Fruit fly (Drosophila melanogaster) whole organism, embryonic: ENCODE measurements around the gene Pbgs.

Source experiments
- ATbp ChIP-seq: fragments of 200-800 bp; sonication (Bioruptor generic); optimal IDR thresholded peaks from 2 replicates; lab custom pipeline; 2017; ENCODE audit warnings: missing biosample characterization, mild to moderate bottlenecking, missing genetic modification characterization, missing genetic modification reagents
- Atf3 ChIP-seq: fragments of 200-800 bp; sonication (Bioruptor generic); optimal IDR thresholded peaks from 3 replicates; lab custom pipeline; 2016; ENCODE audit warnings: missing biosample characterization, missing genetic modification characterization
- CG10366 ChIP-seq: fragments of 200-800 bp; sonication (Bioruptor generic); IDR thresholded peaks from 2 replicates; pipeline ENCODE4 v1.3.6; 2022; ENCODE audit warnings: missing biosample characterization, missing genetic modification characterization
- CG11398 ChIP-seq: fragments of 200-800 bp; sonication (Bioruptor generic); optimal IDR thresholded peaks from 2 replicates; lab custom pipeline; 2016; ENCODE audit warnings: missing biosample characterization, missing genetic modification characterization
- CG12219 ChIP-seq: fragments of 200-800 bp; sonication (Bioruptor generic); optimal IDR thresholded peaks from 3 replicates; lab custom pipeline; 2018; ENCODE audit warnings: missing biosample characterization, mild to moderate bottlenecking, missing genetic modification characterization
- CG16815 ChIP-seq: fragments of 200-800 bp; sonication (Bioruptor generic); optimal IDR thresholded peaks from 3 replicates; lab custom pipeline; 2017; ENCODE audit warnings: missing biosample characterization, mild to moderate bottlenecking, missing genetic modification characterization
- CG17186 ChIP-seq: fragments of 200-800 bp; sonication (Bioruptor generic); optimal IDR thresholded peaks from 3 replicates; lab custom pipeline; 2017; ENCODE audit warnings: missing biosample characterization, missing genetic modification reagents, missing genetic modification characterization
- CG2712 ChIP-seq: fragments of 200-800 bp; optimal IDR thresholded peaks from 3 replicates; lab custom pipeline; 2019; ENCODE audit warnings: missing biosample characterization, mild to moderate bottlenecking, missing genetic modification characterization, moderate library complexity
- CG30020 ChIP-seq: fragments of 200-800 bp; optimal IDR thresholded peaks from 2 replicates; lab custom pipeline; 2019; ENCODE audit warnings: missing biosample characterization, mild to moderate bottlenecking, missing genetic modification characterization, moderate library complexity
- CG3838 ChIP-seq: fragments of 200-800 bp; sonication (Bioruptor generic); optimal IDR thresholded peaks from 3 replicates; lab custom pipeline; 2016; ENCODE audit warnings: missing biosample characterization, missing genetic modification characterization
- CG4360 ChIP-seq: fragments of 200-800 bp; sonication (Bioruptor generic); IDR thresholded peaks from 2 replicates; pipeline ENCODE4 v1.3.6; 2022; ENCODE audit warnings: missing biosample characterization, missing genetic modification characterization
- CG6791 ChIP-seq: fragments of 200-800 bp; sonication (Bioruptor generic); IDR thresholded peaks from 3 replicates; pipeline ENCODE4 v1.3.6; 2022; ENCODE audit warnings: missing biosample characterization, missing genetic modification characterization; ENCODE audit not compliant: partially characterized antibody
- CG7372 ChIP-seq: fragments of 200-800 bp; sonication (Bioruptor generic); IDR thresholded peaks from 2 replicates; pipeline ENCODE4 v1.3.6; 2022; ENCODE audit warnings: missing biosample characterization, missing genetic modification characterization
- CG9437 ChIP-seq: fragments of 200-800 bp; sonication (Bioruptor generic); optimal IDR thresholded peaks from 2 replicates; lab custom pipeline; 2018; ENCODE audit warnings: missing biosample characterization, mild to moderate bottlenecking, missing genetic modification characterization
- CG9609 ChIP-seq: fragments of 200-800 bp; sonication (Bioruptor generic); optimal IDR thresholded peaks from 3 replicates; lab custom pipeline; 2016; ENCODE audit warnings: missing biosample characterization, missing genetic modification characterization
- CG9727 ChIP-seq: fragments of 200-800 bp; sonication (Bioruptor generic); optimal IDR thresholded peaks from 3 replicates; lab custom pipeline; 2017; ENCODE audit warnings: missing biosample characterization, mild to moderate bottlenecking, missing genetic modification characterization
- D ChIP-seq, 2 experiments: fragments of 200-800 bp in 1 of 2; fragments of >200 bp in 1 of 2; sonication (Bioruptor generic) in 1 of 2; optimal IDR thresholded peaks; 2 replicates in 1 of 2; 3 replicates in 1 of 2; lab custom pipeline; 2017; ENCODE audit warnings: mild to moderate bottlenecking in 1 of 2, missing biosample characterization in 1 of 2, missing genetic modification characterization in 1 of 2, missing genetic modification reagents in 1 of 2
- Dad ChIP-seq: fragments of 200-800 bp; sonication (Bioruptor generic); optimal IDR thresholded peaks from 3 replicates; lab custom pipeline; 2016; ENCODE audit warnings: missing biosample characterization, missing genetic modification characterization
- Doc2 ChIP-seq: fragments of 200-800 bp; sonication (Bioruptor generic); IDR thresholded peaks from 2 replicates; pipeline ENCODE4 v1.3.6; 2022; ENCODE audit warnings: missing biosample characterization, missing genetic modification characterization
- HmgD ChIP-seq: fragments of 200-800 bp; sonication (Bioruptor generic); optimal IDR thresholded peaks from 3 replicates; lab custom pipeline; 2016; ENCODE audit warnings: missing biosample characterization, missing genetic modification characterization
- Hmr ChIP-seq: fragments of 200-800 bp; sonication (Bioruptor generic); optimal IDR thresholded peaks from 3 replicates; lab custom pipeline; 2017; ENCODE audit warnings: mild to moderate bottlenecking, missing biosample characterization, missing genetic modification reagents, missing genetic modification characterization
- NC2β ChIP-seq: fragments of 200-800 bp; sonication (Bioruptor generic); optimal IDR thresholded peaks from 2 replicates; lab custom pipeline; 2016; ENCODE audit warnings: missing biosample characterization, missing genetic modification characterization
- Oaz ChIP-seq: fragments of 200-800 bp; sonication (Bioruptor generic); IDR thresholded peaks from 2 replicates; pipeline ENCODE4 v1.3.6; 2022; ENCODE audit warnings: missing biosample characterization, missing genetic modification characterization
- PHDP ChIP-seq: fragments of 200-800 bp; sonication (Bioruptor generic); optimal IDR thresholded peaks from 3 replicates; lab custom pipeline; 2018; ENCODE audit warnings: missing biosample characterization, mild to moderate bottlenecking, missing genetic modification characterization, moderate library complexity
- Pdp1 ChIP-seq, 2 experiments: fragments of 200-800 bp; sonication (Bioruptor generic); optimal IDR thresholded peaks; 3 replicates each; lab custom pipeline; 2016; ENCODE audit warnings: missing biosample characterization in 2 of 2, missing genetic modification characterization in 2 of 2, mild to moderate bottlenecking in 1 of 2, moderate library complexity in 1 of 2
- Rx ChIP-seq: fragments of 200-800 bp; sonication (Bioruptor generic); IDR thresholded peaks from 2 replicates; pipeline ENCODE4 v1.3.6; 2022; ENCODE audit warnings: missing biosample characterization, missing genetic modification characterization
- Sox100B ChIP-seq: fragments of 200-800 bp; sonication (Bioruptor generic); optimal IDR thresholded peaks from 3 replicates; lab custom pipeline; 2018; ENCODE audit warnings: missing biosample characterization, mild to moderate bottlenecking, missing genetic modification characterization
- Sox102F ChIP-seq: fragments of 200-800 bp; sonication (Bioruptor generic); optimal IDR thresholded peaks from 2 replicates; lab custom pipeline; 2018; ENCODE audit warnings: missing biosample characterization, mild to moderate bottlenecking, missing genetic modification characterization, moderate library complexity
- Sry-δ ChIP-seq: fragments of 200-800 bp; sonication (Bioruptor generic); optimal IDR thresholded peaks from 2 replicates; lab custom pipeline; 2016; ENCODE audit warnings: missing biosample characterization, missing genetic modification characterization
- Ssrp ChIP-seq: fragments of 200-800 bp; sonication (Bioruptor generic); optimal IDR thresholded peaks from 2 replicates; lab custom pipeline; 2018; ENCODE audit warnings: missing biosample characterization, mild to moderate bottlenecking, missing genetic modification characterization, moderate library complexity
- TFAM ChIP-seq: fragments of 200-800 bp; sonication (Bioruptor generic); optimal IDR thresholded peaks from 2 replicates; lab custom pipeline; 2017; ENCODE audit warnings: missing biosample characterization, missing genetic modification characterization, inconsistent platforms
- ac ChIP-seq: fragments of 200-800 bp; sonication (Bioruptor generic); optimal IDR thresholded peaks from 3 replicates; lab custom pipeline; 2017; ENCODE audit warnings: missing biosample characterization, mild to moderate bottlenecking, missing genetic modification characterization
- ap ChIP-seq: fragments of 200-800 bp; sonication (Bioruptor generic); IDR thresholded peaks from 2 replicates; pipeline ENCODE4 v1.3.6; 2022; ENCODE audit warnings: missing biosample characterization, missing genetic modification characterization
- cg ChIP-seq: fragments of 200-800 bp; sonication (Bioruptor generic); optimal IDR thresholded peaks from 3 replicates; lab custom pipeline; 2019; ENCODE audit warnings: missing biosample characterization, mild to moderate bottlenecking, missing genetic modification characterization, moderate library complexity
- ci ChIP-seq: fragments of 200-800 bp; sonication (Bioruptor generic); IDR thresholded peaks from 3 replicates; pipeline ENCODE4 v1.3.6; 2022; ENCODE audit warnings: missing biosample characterization, missing genetic modification characterization
- crp ChIP-seq, 2 experiments: fragments of 200-800 bp; sonication (Bioruptor generic); optimal IDR thresholded peaks; 2 replicates in 1 of 2; 3 replicates in 1 of 2; lab custom pipeline; 2017; ENCODE audit warnings: missing biosample characterization in 2 of 2, missing genetic modification characterization in 2 of 2, mild to moderate bottlenecking in 1 of 2, moderate library complexity in 1 of 2
- danr ChIP-seq: fragments of 200-800 bp; sonication (Bioruptor generic); IDR thresholded peaks from 2 replicates; pipeline ENCODE4 v1.3.6; 2022; ENCODE audit warnings: missing biosample characterization, missing genetic modification characterization
- gem ChIP-seq: fragments of 200-800 bp; sonication (Bioruptor generic); optimal IDR thresholded peaks from 2 replicates; lab custom pipeline; 2019; ENCODE audit warnings: missing biosample characterization, mild to moderate bottlenecking, missing genetic modification characterization, moderate library complexity
- gsb ChIP-seq: fragments of 200-800 bp; sonication (Bioruptor generic); IDR thresholded peaks from 2 replicates; pipeline ENCODE4 v1.3.6; 2022; ENCODE audit warnings: missing biosample characterization, missing genetic modification characterization
- lov ChIP-seq, 2 experiments: fragments of 200-800 bp in 1 of 2; fragments of >200 bp in 1 of 2; sonication (Bioruptor generic) in 1 of 2; IDR thresholded peaks in 1 of 2; optimal IDR thresholded peaks in 1 of 2; 2 replicates in 1 of 2; 3 replicates in 1 of 2; pipeline versions ENCODE4 v1.3.6 to Lab custom; 2017 to 2022; ENCODE audit warnings: missing biosample characterization in 1 of 2, missing genetic modification characterization in 1 of 2
- onecut ChIP-seq: fragments of 200-800 bp; sonication (Bioruptor generic); IDR thresholded peaks from 2 replicates; pipeline ENCODE4 v1.3.6; 2022; ENCODE audit warnings: missing biosample characterization, missing genetic modification characterization
- pfk ChIP-seq: fragments of 200-800 bp; sonication (Bioruptor generic); optimal IDR thresholded peaks from 2 replicates; lab custom pipeline; 2018; ENCODE audit warnings: missing biosample characterization, mild to moderate bottlenecking, missing genetic modification characterization, moderate library complexity
- phol ChIP-seq: fragments of 200-800 bp; sonication (Bioruptor generic); optimal IDR thresholded peaks from 3 replicates; lab custom pipeline; 2018; ENCODE audit warnings: missing biosample characterization, mild to moderate bottlenecking, missing genetic modification characterization, moderate library complexity
- sr ChIP-seq: fragments of 200-800 bp; sonication (Bioruptor generic); IDR thresholded peaks from 3 replicates; pipeline ENCODE4 v1.3.6; 2022; ENCODE audit warnings: missing biosample characterization, missing genetic modification characterization
- tx ChIP-seq: fragments of 200-800 bp; sonication (Bioruptor generic); optimal IDR thresholded peaks from 2 replicates; lab custom pipeline; 2016; ENCODE audit warnings: missing biosample characterization, missing genetic modification characterization
- usp ChIP-seq: fragments of >200 bp; optimal IDR thresholded peaks from 2 replicates; lab custom pipeline; 2017; ENCODE audit warnings: missing biosample characterization, missing genetic modification characterization
- vvl ChIP-seq: fragments of 200-800 bp; sonication (Bioruptor generic); IDR thresholded peaks from 2 replicates; pipeline ENCODE4 v1.3.6; 2022; ENCODE audit warnings: missing biosample characterization, missing genetic modification characterization
- wor ChIP-seq: fragments of 200-800 bp; sonication (Bioruptor generic); IDR thresholded peaks from 2 replicates; pipeline ENCODE4 v1.3.6; 2022; ENCODE audit warnings: missing biosample characterization, missing genetic modification characterization

The Pbgs gene

DNA sequence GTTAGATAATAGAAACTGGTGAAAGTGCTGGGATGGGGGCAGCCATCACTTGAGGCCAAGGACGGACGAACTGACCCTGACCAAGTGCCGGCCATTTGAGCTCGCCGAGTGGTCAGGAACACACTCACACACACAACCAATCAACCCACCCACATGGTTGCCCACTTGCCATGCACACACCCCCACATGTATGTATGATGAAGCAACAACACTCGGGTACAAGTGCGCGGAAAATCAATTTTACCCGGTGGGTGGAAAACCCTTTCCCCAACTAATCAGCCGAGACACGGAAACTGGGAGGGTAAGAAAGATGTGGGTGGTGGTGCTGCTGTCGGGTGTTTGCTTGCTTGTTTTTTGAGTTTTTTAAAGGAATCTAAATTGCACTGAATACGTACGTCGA lies 5.3 kb upstream of the Pbgs start:
- TF ChIP-seq CG10366 (GFP tag; lab: Robert Waterston, UW) (no peak), Pdp1 (GFP tag; optimal IDR thresholded peaks at IDR 0.05; lab: Kevin White, UChicago) (peak in 1 of 2 experiments; percentile 42), sr (GFP tag; lab: Robert Waterston, UW) (peak; percentile 73; the same call in 2 of the 3 replicates), phol (tag; lab: Kevin White, UChicago) (no peak), cg (GFP tag; lab: Kevin White, UChicago) (peak; percentile 36), onecut (GFP tag; lab: Robert Waterston, UW) (peak; percentile 83)

DNA sequence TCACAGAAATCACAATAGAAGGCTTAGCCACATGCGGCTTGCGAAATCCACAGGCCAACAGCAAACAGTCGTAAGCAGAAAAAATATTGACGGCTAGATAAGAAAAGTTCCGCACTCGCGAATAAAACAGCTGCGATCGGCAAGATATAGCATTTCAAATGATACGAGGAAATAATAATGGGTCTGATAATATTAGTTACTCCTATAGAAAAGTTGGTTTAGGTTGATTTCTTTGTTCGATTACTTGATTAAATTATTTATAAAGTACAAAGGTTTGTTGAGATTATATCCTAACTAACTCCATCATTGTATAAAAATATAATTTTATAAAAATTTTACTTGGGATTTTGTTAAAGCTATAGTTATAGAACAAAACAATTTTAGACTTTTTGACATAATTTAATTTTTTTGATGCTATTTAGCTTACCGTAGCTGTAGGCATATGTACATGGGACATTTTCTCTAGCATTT lies 4.5 kb upstream of the Pbgs start:
- TF ChIP-seq CG11398 (GFP tag; lab: Kevin White, UChicago): no peak
- TF ChIP-seq Sox102F (GFP tag; lab: Kevin White, UChicago): peak; percentile 42
- no peak for TF ChIP-seq ci (GFP tag; lab: Robert Waterston, UW)
- TF ChIP-seq vvl (GFP tag; lab: Robert Waterston, UW): 0 out of 2 replicates have a peak, but pooled peaks have one; percentile 8
- no peak for TF ChIP-seq NC2β (GFP tag; lab: Kevin White, UChicago)
- TF ChIP-seq wor (GFP tag; lab: Robert Waterston, UW): no peak
- no peak for TF ChIP-seq CG7372 (GFP tag; lab: Robert Waterston, UW)
- TF ChIP-seq CG9727 (GFP tag; lab: Kevin White, UChicago): peak; percentile 6
- TF ChIP-seq lov (optimal IDR thresholded peaks at IDR 0.05; lab: Kevin White, UChicago): no peak
- TF ChIP-seq lov (GFP tag; IDR thresholded peaks at IDR 0.05; lab: Robert Waterston, UW): no peak
- peak; percentile 23 for TF ChIP-seq CG9437 (GFP tag; lab: Kevin White, UChicago)
- no peak for TF ChIP-seq CG4360 (GFP tag; lab: Robert Waterston, UW)
- no peak for TF ChIP-seq TFAM (GFP tag; lab: Kevin White, UChicago)
- no peak for TF ChIP-seq CG17186 (GFP tag; lab: Kevin White, UChicago)
- TF ChIP-seq Ssrp (tag; lab: Kevin White, UChicago): peak; percentile 30
- TF ChIP-seq CG3838 (GFP tag; lab: Kevin White, UChicago): no peak
- TF ChIP-seq Hmr (GFP tag; lab: Kevin White, UChicago): no peak
- no peak for TF ChIP-seq pfk (GFP tag; lab: Kevin White, UChicago)
- TF ChIP-seq cg (GFP tag; lab: Kevin White, UChicago): no peak
- TF ChIP-seq ap: no peak
- peak; percentile 70 for TF ChIP-seq gem (tag; lab: Kevin White, UChicago)
- no peak for TF ChIP-seq Sry-δ
- no peak for TF ChIP-seq Oaz (GFP tag; lab: Robert Waterston, UW)
- TF ChIP-seq gsb (GFP tag; lab: Robert Waterston, UW): no peak
- TF ChIP-seq HmgD: no peak
- no peak for TF ChIP-seq CG16815 (GFP tag; lab: Kevin White, UChicago)
- TF ChIP-seq CG2712 (tag; lab: Kevin White, UChicago): peak; percentile 58
- TF ChIP-seq Sox100B (GFP tag; lab: Kevin White, UChicago): peak; percentile 46
- TF ChIP-seq CG12219 (GFP tag; lab: Kevin White, UChicago): no peak
- TF ChIP-seq Doc2 (GFP tag; lab: Robert Waterston, UW): no peak
- TF ChIP-seq Pdp1 (GFP tag; optimal IDR thresholded peaks at IDR 0.05; lab: Kevin White, UChicago): no peak
- no peak for TF ChIP-seq Atf3 (GFP tag; lab: Kevin White, UChicago)
- no peak for TF ChIP-seq tx (GFP tag; lab: Kevin White, UChicago)
- TF ChIP-seq CG9609: no peak
- TF ChIP-seq CG30020 (tag; lab: Kevin White, UChicago): no peak
- no peak for TF ChIP-seq crp (GFP tag; optimal IDR thresholded peaks at IDR 0.05; lab: Kevin White, UChicago)
- TF ChIP-seq Rx (GFP tag; lab: Robert Waterston, UW): no peak
- TF ChIP-seq usp (GFP tag; lab: Kevin White, UChicago): no peak
- no peak for TF ChIP-seq D (optimal IDR thresholded peaks at IDR 0.05; lab: Kevin White, UChicago)
- no peak for TF ChIP-seq D (GFP tag; optimal IDR thresholded peaks at IDR 0.05; lab: Kevin White, UChicago)
- TF ChIP-seq Dad (GFP tag; lab: Kevin White, UChicago): no peak
- TF ChIP-seq PHDP (tag; lab: Kevin White, UChicago): peak; percentile 59
- TF ChIP-seq CG6791 (GFP tag; lab: Robert Waterston, UW): no peak
- TF ChIP-seq ATbp (GFP tag; lab: Kevin White, UChicago): no peak
- no peak for TF ChIP-seq ac (GFP tag; lab: Kevin White, UChicago)
- no peak for TF ChIP-seq danr (GFP tag; lab: Robert Waterston, UW)
